Fruit fly (Drosophila melanogaster) whole organism, pupa: ENCODE measurements around the gene Glut4EF.
A peak's percentile ranks its signal among the peaks of the same experiment; 100 is the strongest.

Experiments
- CG10348 ChIP-seq: fragments of 200-800 bp; sonication (Bioruptor generic); IDR thresholded peaks from 2 replicates; pipeline ENCODE4 v1.3.6; 2022; ENCODE audit warnings: missing biosample characterization, missing genetic modification characterization
- CG12605 ChIP-seq: fragments of 200-800 bp; sonication (Bioruptor generic); IDR thresholded peaks from 2 replicates; pipeline ENCODE4 v1.3.6; 2022; ENCODE audit warnings: missing biosample characterization, missing genetic modification characterization
- CG13204 ChIP-seq: fragments of 200-800 bp; sonication (Bioruptor generic); optimal IDR thresholded peaks from 2 replicates; lab custom pipeline; 2018; ENCODE audit warnings: missing biosample characterization, mild to moderate bottlenecking, missing genetic modification characterization, moderate library complexity
- CG14655 ChIP-seq: fragments of 200-800 bp; sonication (Bioruptor generic); optimal IDR thresholded peaks from 3 replicates; lab custom pipeline; 2017; ENCODE audit warnings: mild to moderate bottlenecking, missing biosample characterization, missing genetic modification reagents, missing genetic modification characterization
- CG15710 ChIP-seq: fragments of 200-800 bp; sonication (Bioruptor generic); optimal IDR thresholded peaks from 2 replicates; lab custom pipeline; 2018; ENCODE audit warnings: missing biosample characterization, mild to moderate bottlenecking, missing genetic modification characterization, moderate library complexity
- CG17806 ChIP-seq: fragments of 200-800 bp; sonication (Bioruptor generic); optimal IDR thresholded peaks from 2 replicates; lab custom pipeline; 2018; ENCODE audit warnings: missing biosample characterization, mild to moderate bottlenecking, missing genetic modification characterization, moderate library complexity
- CG32121 ChIP-seq: fragments of 200-800 bp; sonication (Bioruptor generic); IDR thresholded peaks from 2 replicates; pipeline ENCODE4 v1.3.6; 2022; ENCODE audit warnings: missing biosample characterization, missing genetic modification characterization
- CG34367 ChIP-seq: fragments of 200-800 bp; sonication (Bioruptor generic); optimal IDR thresholded peaks from 2 replicates; lab custom pipeline; 2018; ENCODE audit warnings: missing biosample characterization, mild to moderate bottlenecking, missing genetic modification characterization
- CG4496 ChIP-seq: fragments of 200-800 bp; sonication (Bioruptor generic); IDR thresholded peaks from 3 replicates; pipeline ENCODE4 v1.3.6; 2022; ENCODE audit warnings: missing biosample characterization, missing genetic modification characterization
- CG8159 ChIP-seq: fragments of 200-800 bp; sonication (Bioruptor generic); optimal IDR thresholded peaks from 3 replicates; lab custom pipeline; 2018; ENCODE audit warnings: missing biosample characterization, mild to moderate bottlenecking, missing genetic modification characterization, moderate library complexity
- CG8301 ChIP-seq: fragments of 200-800 bp; sonication (Bioruptor generic); optimal IDR thresholded peaks from 2 replicates; lab custom pipeline; 2018; ENCODE audit warnings: missing biosample characterization, mild to moderate bottlenecking, missing genetic modification characterization
- CG9948 ChIP-seq: fragments of 200-800 bp; sonication (Bioruptor generic); optimal IDR thresholded peaks from 2 replicates; lab custom pipeline; 2018; ENCODE audit warnings: missing biosample characterization, mild to moderate bottlenecking, missing genetic modification characterization, moderate library complexity
- D1 ChIP-seq: fragments of 200-800 bp; sonication (Bioruptor generic); optimal IDR thresholded peaks from 2 replicates; lab custom pipeline; 2018; ENCODE audit warnings: missing biosample characterization, mild to moderate bottlenecking, missing genetic modification characterization, moderate library complexity
- EcR ChIP-seq: fragments of 200-800 bp; sonication (Bioruptor generic); optimal IDR thresholded peaks from 3 replicates; lab custom pipeline; 2019; ENCODE audit warnings: missing biosample characterization, missing genetic modification characterization, mild to moderate bottlenecking, moderate library complexity, missing genetic modification reagents
- Ets98B ChIP-seq: fragments of 200-800 bp; sonication (Bioruptor generic); IDR thresholded peaks from 2 replicates; pipeline ENCODE4 v1.3.6; 2022; ENCODE audit warnings: missing biosample characterization, missing genetic modification characterization
- Pif1A ChIP-seq: fragments of 200-800 bp; sonication (Bioruptor generic); optimal IDR thresholded peaks from 3 replicates; lab custom pipeline; 2016; ENCODE audit warnings: missing biosample characterization, missing genetic modification characterization
- Pif1B ChIP-seq: fragments of 200-800 bp; sonication (Bioruptor generic); optimal IDR thresholded peaks from 3 replicates; lab custom pipeline; 2016; ENCODE audit warnings: missing biosample characterization, missing genetic modification characterization
- Snoo ChIP-seq: fragments of 200-800 bp; sonication (Bioruptor generic); optimal IDR thresholded peaks from 3 replicates; lab custom pipeline; 2017; ENCODE audit warnings: missing biosample characterization, mild to moderate bottlenecking, missing genetic modification characterization, inconsistent platforms
- fd96Ca ChIP-seq: fragments of 200-800 bp; sonication (Bioruptor generic); IDR thresholded peaks from 3 replicates; pipeline ENCODE4 v1.3.6; 2022; ENCODE audit warnings: missing biosample characterization, missing genetic modification characterization
- gl ChIP-seq: fragments of 200-800 bp; sonication (Bioruptor generic); optimal IDR thresholded peaks from 2 replicates; lab custom pipeline; 2018; ENCODE audit warnings: missing biosample characterization, mild to moderate bottlenecking, missing genetic modification characterization
- rn ChIP-seq: fragments of 200-800 bp; sonication (Bioruptor generic); IDR thresholded peaks from 2 replicates; pipeline ENCODE4 v1.3.6; 2022; ENCODE audit warnings: missing biosample characterization, missing genetic modification characterization

Glut4EF gene

DNA sequence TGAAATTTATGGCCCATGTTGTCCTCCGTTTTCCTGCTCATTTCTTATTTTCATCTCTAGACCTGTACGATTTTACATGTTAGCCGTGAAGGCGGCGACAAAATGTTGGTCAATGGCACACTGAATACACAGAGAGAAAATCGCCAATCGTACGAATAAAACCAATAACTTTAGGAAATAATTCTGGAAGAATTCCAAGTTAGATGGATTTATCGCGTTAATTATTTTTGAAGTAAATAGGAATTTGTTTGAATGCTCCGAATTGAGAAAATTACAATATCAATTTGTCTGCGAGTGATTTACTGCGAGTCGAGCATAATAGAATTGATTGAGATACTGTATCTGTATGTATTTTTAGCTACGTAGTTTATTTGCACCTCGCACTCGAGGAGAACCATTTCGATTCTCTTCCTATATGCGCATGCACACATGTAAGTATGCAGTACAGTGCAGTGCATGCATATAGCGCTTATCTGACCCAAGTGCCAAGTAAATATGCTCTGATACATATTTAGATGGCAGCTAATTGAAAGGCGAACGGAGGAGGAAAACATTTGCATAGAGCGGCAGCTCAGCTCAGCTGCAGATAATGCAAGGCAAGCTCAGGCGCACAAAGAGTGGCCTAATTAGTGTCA lies 14.3 kb downstream of the Glut4EF start:
- TF ChIP-seq Pif1A, result peak; percentile 26
- TF ChIP-seq CG17806 (tag; lab: Kevin White, UChicago), result peak; percentile 5
- TF ChIP-seq CG32121 (GFP tag; lab: Robert Waterston, UW), result peak; percentile 64
- TF ChIP-seq CG10348 (GFP tag; lab: Robert Waterston, UW), result no peak
- no peak for TF ChIP-seq CG12605 (GFP tag; lab: Robert Waterston, UW)
- peak; percentile 60 for TF ChIP-seq CG8301 (tag; lab: Kevin White, UChicago)
- no peak for TF ChIP-seq Pif1B (GFP tag; lab: Kevin White, UChicago)
- TF ChIP-seq CG14655, result peak; percentile 42
- TF ChIP-seq CG34367 (tag; lab: Kevin White, UChicago), result no peak
- no peak for TF ChIP-seq CG15710 (tag; lab: Kevin White, UChicago)
- peak; percentile 16 for TF ChIP-seq CG8159
- no peak for TF ChIP-seq CG13204 (GFP tag; lab: Kevin White, UChicago)
- peak; percentile 41; the same call in 1 of the 2 replicates for TF ChIP-seq Ets98B (GFP tag; lab: Robert Waterston, UW)
- no peak for TF ChIP-seq D1 (tag; lab: Kevin White, UChicago)
- no peak for TF ChIP-seq Snoo
- peak; percentile 55; the same call in 2 of the 3 replicates for TF ChIP-seq fd96Ca (GFP tag; lab: Robert Waterston, UW)
- TF ChIP-seq rn (GFP tag; lab: Robert Waterston, UW), result no peak
- TF ChIP-seq gl (tag; lab: Kevin White, UChicago), result no peak
- no peak for TF ChIP-seq EcR (GFP tag; lab: Kevin White, UChicago)
- no peak for TF ChIP-seq CG9948 (tag; lab: Kevin White, UChicago)
- TF ChIP-seq CG4496 (GFP tag; lab: Robert Waterston, UW), result peak; percentile 57; the same call in 2 of the 3 replicates

DNA sequence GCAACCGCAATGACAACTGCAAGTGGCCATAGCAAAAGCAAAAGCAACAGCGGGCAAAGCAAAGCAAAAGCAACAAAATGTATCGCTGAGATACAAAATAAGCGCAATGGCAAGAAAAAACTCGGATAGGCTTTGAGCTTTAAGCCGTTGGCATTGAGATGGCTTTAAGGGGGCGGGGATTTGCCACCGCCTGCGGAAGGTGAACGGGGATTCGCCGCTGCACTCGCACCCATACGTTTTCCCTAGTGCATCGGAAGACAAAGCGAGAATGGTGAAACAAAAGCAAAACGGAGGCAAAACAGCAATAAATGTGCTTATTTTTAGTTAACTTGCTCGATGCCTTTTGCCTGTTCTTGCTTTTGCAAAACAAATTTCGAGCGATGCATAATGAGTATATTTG lies 15.3 kb downstream of the Glut4EF start:
- TF ChIP-seq CG14655 (no peak), CG9948 (tag; lab: Kevin White, UChicago) (no peak), CG34367 (tag; lab: Kevin White, UChicago) (no peak), CG4496 (GFP tag; lab: Robert Waterston, UW) (no peak), Ets98B (GFP tag; lab: Robert Waterston, UW) (no peak), EcR (GFP tag; lab: Kevin White, UChicago) (peak; percentile 78), gl (tag; lab: Kevin White, UChicago) (peak; percentile 4), fd96Ca (GFP tag; lab: Robert Waterston, UW) (peak; percentile 47; the same call in 2 of the 3 replicates), D1 (tag; lab: Kevin White, UChicago) (no peak), rn (GFP tag; lab: Robert Waterston, UW) (no peak), Pif1B (GFP tag; lab: Kevin White, UChicago) (no peak), CG10348 (GFP tag; lab: Robert Waterston, UW) (no peak), Snoo (no peak), CG17806 (tag; lab: Kevin White, UChicago) (no peak), CG15710 (tag; lab: Kevin White, UChicago) (no peak), CG8159 (peak; percentile 2), Pif1A (no peak), CG32121 (GFP tag; lab: Robert Waterston, UW) (no peak), CG8301 (tag; lab: Kevin White, UChicago) (no peak), CG12605 (GFP tag; lab: Robert Waterston, UW) (no peak), CG13204 (GFP tag; lab: Kevin White, UChicago) (peak; percentile 48)

DNA sequence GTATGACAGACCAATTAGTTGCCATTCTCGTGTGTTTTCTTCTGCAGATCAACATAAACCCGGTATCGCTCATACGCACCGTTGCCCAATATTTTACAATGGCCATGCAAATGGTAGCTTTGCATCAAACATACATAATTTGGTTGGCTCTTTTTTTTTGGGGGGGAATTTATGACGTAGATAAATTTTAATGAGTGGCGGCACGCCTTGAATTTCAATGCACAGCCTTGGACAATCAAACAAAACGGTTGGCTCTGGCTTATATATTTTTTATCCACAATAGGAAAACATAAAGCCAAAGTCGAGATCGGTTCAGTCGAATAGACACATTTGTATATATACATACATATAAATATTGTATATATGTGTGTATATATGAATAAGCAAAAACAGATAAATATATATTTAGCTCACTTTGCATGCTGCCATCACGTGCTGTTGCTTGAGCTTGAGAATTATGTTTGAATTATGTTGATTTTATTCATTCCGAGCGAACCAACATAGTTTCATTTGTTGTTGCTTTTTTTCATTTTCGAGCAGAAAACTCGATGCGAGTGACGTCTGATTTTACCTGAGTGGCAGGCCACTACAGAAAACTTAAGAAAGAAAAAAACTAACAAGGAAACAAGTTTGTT lies 16.4 kb downstream of the Glut4EF start:
- TF ChIP-seq CG8301 (tag; lab: Kevin White, UChicago) (no peak), CG12605 (GFP tag; lab: Robert Waterston, UW) (no peak)

DNA sequence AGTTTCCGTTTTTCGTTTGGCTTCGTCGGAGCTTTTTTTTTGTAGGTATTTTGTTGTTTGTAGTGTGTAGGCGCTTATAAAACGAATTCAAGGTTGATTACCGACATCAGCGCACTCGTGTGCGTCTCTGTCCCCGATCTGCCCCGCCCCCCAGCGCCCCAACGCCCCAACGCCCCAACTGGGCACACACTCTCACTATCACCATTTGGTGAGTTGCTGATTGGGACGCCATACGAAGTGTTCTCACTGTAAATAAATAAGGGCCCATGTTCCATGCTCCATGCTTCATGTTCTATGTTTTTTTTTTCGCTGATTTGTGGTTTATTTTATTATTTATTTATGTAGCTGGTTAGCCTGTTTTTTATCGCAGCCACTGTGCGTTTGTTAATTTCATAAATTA lies 17.0 kb downstream of the Glut4EF start:
- TF ChIP-seq CG4496 (GFP tag; lab: Robert Waterston, UW) (no peak), Pif1A (no peak), CG32121 (GFP tag; lab: Robert Waterston, UW) (no peak), fd96Ca (GFP tag; lab: Robert Waterston, UW) (no peak), CG14655 (no peak), CG15710 (tag; lab: Kevin White, UChicago) (no peak), CG34367 (tag; lab: Kevin White, UChicago) (no peak), CG12605 (GFP tag; lab: Robert Waterston, UW) (no peak), CG13204 (GFP tag; lab: Kevin White, UChicago) (no peak), CG8301 (tag; lab: Kevin White, UChicago) (no peak), D1 (tag; lab: Kevin White, UChicago) (no peak)

DNA sequence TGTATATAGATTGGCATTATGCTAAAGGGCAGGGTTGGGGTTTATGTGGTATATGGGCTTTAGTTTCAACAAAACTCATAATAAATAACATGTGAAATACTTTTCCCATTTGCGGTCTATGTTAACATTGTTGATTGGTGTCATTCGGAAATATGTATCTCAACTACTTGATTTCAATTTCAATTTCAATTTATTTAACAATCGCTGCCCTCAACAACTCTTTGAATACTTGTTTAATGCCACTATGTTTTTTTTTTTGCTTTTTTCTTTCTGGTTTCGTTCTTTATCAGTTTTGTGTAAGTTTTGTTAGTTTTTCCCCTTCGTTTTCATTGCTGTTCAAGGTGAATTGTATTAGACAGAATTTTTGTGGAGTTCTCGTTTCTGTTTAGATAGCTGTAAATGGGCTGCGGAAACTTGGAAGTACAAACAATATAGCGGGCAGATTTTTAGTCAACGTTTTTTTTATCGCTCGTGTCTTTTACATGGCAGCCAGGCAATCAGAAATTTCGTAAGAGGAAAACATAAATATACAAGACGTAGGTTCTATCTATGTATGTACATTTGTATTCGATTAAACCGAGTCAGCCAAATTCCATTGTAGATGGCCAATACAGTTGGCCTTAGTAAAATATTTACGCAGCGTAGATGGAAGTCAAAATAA lies 17.6 kb downstream of the Glut4EF start:
- TF ChIP-seq Snoo (no peak), Ets98B (GFP tag; lab: Robert Waterston, UW) (no peak), CG13204 (GFP tag; lab: Kevin White, UChicago) (no peak), D1 (tag; lab: Kevin White, UChicago) (no peak), CG12605 (GFP tag; lab: Robert Waterston, UW) (no peak), CG4496 (GFP tag; lab: Robert Waterston, UW) (no peak), CG34367 (tag; lab: Kevin White, UChicago) (no peak), CG9948 (tag; lab: Kevin White, UChicago) (no peak), CG10348 (GFP tag; lab: Robert Waterston, UW) (no peak), CG15710 (tag; lab: Kevin White, UChicago) (no peak), rn (GFP tag; lab: Robert Waterston, UW) (no peak), fd96Ca (GFP tag; lab: Robert Waterston, UW) (no peak), EcR (GFP tag; lab: Kevin White, UChicago) (no peak)
